Fruit fly (Drosophila melanogaster): ENCODE data around the gene CG43703.

CG43703 gene

dm6 chr2L:3748691-3749090, 16.6 kb upstream of the CG43703 start (continued):
- TF ChIP-seq ems (GFP tag; optimal IDR thresholded peaks at IDR 0.05) (no peak), CG31224 (GFP tag; IDR thresholded peaks at IDR 0.05) (no peak), CG12744 (GFP tag; optimal IDR thresholded peaks at IDR 0.05) (peak; percentile 8), Dbx (GFP tag; IDR thresholded peaks at IDR 0.05) (peak; percentile 35; the same call in 1 of the 3 replicates), CHES-1-like (GFP tag; optimal IDR thresholded peaks at IDR 0.05) (no peak), CG4707 (GFP tag; optimal IDR thresholded peaks at IDR 0.05) (no peak), Meics (GFP tag; optimal IDR thresholded peaks at IDR 0.05) (peak; percentile 31), CG9817 (tag; optimal IDR thresholded peaks at IDR 0.05) (no peak), Fer2 (tag; optimal IDR thresholded peaks at IDR 0.05) (no peak), cato (GFP tag; optimal IDR thresholded peaks at IDR 0.05; ENCODE audit: borderline replicate concordance) (no peak), CG17361 (GFP tag; IDR thresholded peaks at IDR 0.05) (no peak), pnt (GFP tag; optimal IDR thresholded peaks at IDR 0.05) (no peak), vvl (GFP tag; IDR thresholded peaks at IDR 0.05) (peak; percentile 48; the same call in 1 of the 2 replicates), tna (GFP tag; IDR thresholded peaks at IDR 0.05; ENCODE audit: partially characterized antibody) (no peak), CG17568 (GFP tag; optimal IDR thresholded peaks at IDR 0.05) (no peak), CG32532 (GFP tag; IDR thresholded peaks at IDR 0.05) (peak; percentile 58; the same call in 1 of the 2 replicates), sug (tag; optimal IDR thresholded peaks at IDR 0.05) (no peak), Optix (GFP tag; IDR thresholded peaks at IDR 0.05) (0 out of 3 replicates have a peak, but pooled peaks have one; percentile 52), pb (GFP tag; optimal IDR thresholded peaks at IDR 0.05) (no peak), CG6683 (GFP tag; optimal IDR thresholded peaks at IDR 0.05) (no peak), CG4404 (GFP tag; IDR thresholded peaks at IDR 0.05) (no peak), NK7.1 (GFP tag; optimal IDR thresholded peaks at IDR 0.05) (no peak), oc (tag; optimal IDR thresholded peaks at IDR 0.05) (no peak), zen2 (GFP tag; IDR thresholded peaks at IDR 0.05; ENCODE audit: partially characterized antibody) (no peak), crc (GFP tag; optimal IDR thresholded peaks at IDR 0.05) (no peak), emc (GFP tag; optimal IDR thresholded peaks at IDR 0.05) (no peak), her (GFP tag; optimal IDR thresholded peaks at IDR 0.05) (no peak), exex (tag; optimal IDR thresholded peaks at IDR 0.05) (no peak), pum (GFP tag; optimal IDR thresholded peaks at IDR 0.05) (no peak), dati (GFP tag; IDR thresholded peaks at IDR 0.05) (no peak), lmd (GFP tag; IDR thresholded peaks at IDR 0.05) (no peak), dmrt99B (tag; optimal IDR thresholded peaks at IDR 0.05) (peak; percentile 15), CG30403 (GFP tag; optimal IDR thresholded peaks at IDR 0.05) (no peak), CG2199 (GFP tag; IDR thresholded peaks at IDR 0.05) (peak; percentile 9; the same call in 1 of the 3 replicates), CG34376 (GFP tag; optimal IDR thresholded peaks at IDR 0.05) (no peak), CG1024 (GFP tag; IDR thresholded peaks at IDR 0.05) (0 out of 2 replicates have a peak, but pooled peaks have one; percentile 9), TFAM (GFP tag; optimal IDR thresholded peaks at IDR 0.05) (no peak)

dm6 chr2L:3754835-3755547, 10.3 kb upstream of the CG43703 start:
- TF ChIP-seq Ptx1 (GFP tag; IDR thresholded peaks at IDR 0.05) (peak; percentile 52), Sox102F (GFP tag; optimal IDR thresholded peaks at IDR 0.05) (peak; percentile 37), CG32767 (GFP tag; IDR thresholded peaks at IDR 0.05) (no peak), CG8359 (GFP tag; optimal IDR thresholded peaks at IDR 0.05; ENCODE audit: borderline replicate concordance) (no peak), h (optimal IDR thresholded peaks at IDR 0.05) (no peak), CG17328 (GFP tag; IDR thresholded peaks at IDR 0.05) (peak; percentile 39; the same call in 1 of the 2 replicates), CG30403 (GFP tag; optimal IDR thresholded peaks at IDR 0.05) (peak; percentile 27), sens (GFP tag) (peak; percentile 32), Hr51 (GFP tag; optimal IDR thresholded peaks at IDR 0.05) (peak in 1 of 2 experiments; percentile 53), Atf6 (GFP tag; IDR thresholded peaks at IDR 0.05) (peak; percentile 68), Dek (tag; optimal IDR thresholded peaks at IDR 0.05) (peak; percentile 38), HLH3B (GFP tag; IDR thresholded peaks at IDR 0.05) (peak; percentile 24; the same call in 1 of the 2 replicates), Deaf1 (tag; optimal IDR thresholded peaks at IDR 0.05) (peak; percentile 22), pros (GFP tag; optimal IDR thresholded peaks at IDR 0.05) (no peak), E2f2 (GFP tag; IDR thresholded peaks at IDR 0.05) (peak; percentile 25; the same call in 1 of the 2 replicates), Fer1 (GFP tag; optimal IDR thresholded peaks at IDR 0.05) (peak; percentile 81)

Measured in whole organism, embryonic.